Fruit fly (Drosophila melanogaster): ENCODE measurements around the gene Ance.

Gene Ance

DNA sequence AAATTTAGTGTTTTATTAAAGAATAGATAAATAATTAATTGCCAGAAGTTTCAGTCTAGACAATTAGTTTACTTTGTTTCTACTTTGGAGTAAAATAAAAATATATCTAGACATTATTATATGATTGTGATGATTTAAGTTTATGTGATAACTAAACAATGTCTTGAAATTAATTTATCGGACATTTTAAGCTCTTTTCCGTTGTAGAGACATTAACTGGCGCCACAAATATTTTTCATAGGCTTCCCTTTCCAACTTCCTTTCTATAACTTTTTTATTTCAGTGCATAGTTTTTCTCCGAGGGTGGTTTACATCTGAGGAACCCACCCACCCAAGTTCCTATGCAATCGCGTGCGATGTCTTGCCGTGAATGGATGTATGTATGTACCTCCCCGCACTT is 28.7 kb upstream of the Ance start (continued):
- no peak for TF ChIP-seq CG9817 (tag; optimal IDR thresholded peaks at IDR 0.05)
- peak; percentile 50 for TF ChIP-seq grau (tag; optimal IDR thresholded peaks at IDR 0.05)
- TF ChIP-seq CG9215 (GFP tag; IDR thresholded peaks at IDR 0.05): no peak
- TF ChIP-seq CG18619 (GFP tag; optimal IDR thresholded peaks at IDR 0.05): peak; percentile 20
- TF ChIP-seq CG3407 (GFP tag; optimal IDR thresholded peaks at IDR 0.05): peak; percentile 24
- TF ChIP-seq gcm (GFP tag; optimal IDR thresholded peaks at IDR 0.05): peak; percentile 25
- peak; percentile 34 for TF ChIP-seq bcd (GFP tag; optimal IDR thresholded peaks at IDR 0.05)
- TF ChIP-seq CG9437 (GFP tag; optimal IDR thresholded peaks at IDR 0.05): peak; percentile 19
- peak; percentile 13 for TF ChIP-seq kay (GFP tag; optimal IDR thresholded peaks at IDR 0.05)
- TF ChIP-seq CG13424 (tag; optimal IDR thresholded peaks at IDR 0.05): peak; percentile 57
- TF ChIP-seq nmo (GFP tag; optimal IDR thresholded peaks at IDR 0.05): peak; percentile 64
- TF ChIP-seq slou (GFP tag; optimal IDR thresholded peaks at IDR 0.05): peak; percentile 14
- no peak for TF ChIP-seq pan (optimal IDR thresholded peaks at IDR 0.05)
- no peak for TF ChIP-seq pan (GFP tag; optimal IDR thresholded peaks at IDR 0.05 in 1 of 2, IDR thresholded peaks at IDR 0.05 in 1 of 2)
- TF ChIP-seq zf30C (GFP tag; optimal IDR thresholded peaks at IDR 0.05): peak; percentile 39
- TF ChIP-seq CG12391 (tag; optimal IDR thresholded peaks at IDR 0.05): peak; percentile 50
- TF ChIP-seq CG10979 (tag; optimal IDR thresholded peaks at IDR 0.05): peak; percentile 57
- peak; percentile 25 for TF ChIP-seq CG17359 (tag; optimal IDR thresholded peaks at IDR 0.05)
- peak; percentile 84 for TF ChIP-seq sens (GFP tag)
- peak; percentile 70 for TF ChIP-seq pros (GFP tag; optimal IDR thresholded peaks at IDR 0.05)
- TF ChIP-seq CG15601 (tag; optimal IDR thresholded peaks at IDR 0.05): peak; percentile 36
- TF ChIP-seq lola (GFP tag; optimal IDR thresholded peaks at IDR 0.05): peak in 1 of 3 experiments; percentile 75
- no peak for TF ChIP-seq sens-2 (GFP tag; IDR thresholded peaks at IDR 0.05)
- peak; percentile 29 for TF ChIP-seq nerfin-1 (tag; optimal IDR thresholded peaks at IDR 0.05)
- TF ChIP-seq tx (GFP tag; optimal IDR thresholded peaks at IDR 0.05): no peak
- TF ChIP-seq CG4820 (GFP tag; optimal IDR thresholded peaks at IDR 0.05): peak; percentile 26
- TF ChIP-seq PHDP (tag; optimal IDR thresholded peaks at IDR 0.05): peak; percentile 37
- peak; percentile 20 for TF ChIP-seq CG10267 (tag; optimal IDR thresholded peaks at IDR 0.05)
- TF ChIP-seq CG4424 (GFP tag; optimal IDR thresholded peaks at IDR 0.05): peak; percentile 33
- TF ChIP-seq sc (optimal IDR thresholded peaks at IDR 0.05): no peak
- peak; percentile 35 for TF ChIP-seq sc (GFP tag; optimal IDR thresholded peaks at IDR 0.05)
- no peak for TF ChIP-seq CG7963 (GFP tag; IDR thresholded peaks at IDR 0.05; ENCODE audit: partially characterized antibody)
- no peak for TF ChIP-seq CG14965 (GFP tag; optimal IDR thresholded peaks at IDR 0.05; ENCODE audit: borderline replicate concordance)
- TF ChIP-seq CG2875 (GFP tag; optimal IDR thresholded peaks at IDR 0.05): peak; percentile 11
- TF ChIP-seq CG2678 (tag; optimal IDR thresholded peaks at IDR 0.05): peak; percentile 56
- TF ChIP-seq ERR (GFP tag; optimal IDR thresholded peaks at IDR 0.05): no peak
- peak; percentile 47 for TF ChIP-seq CG8924 (tag; optimal IDR thresholded peaks at IDR 0.05)
- TF ChIP-seq CG33557 (GFP tag; optimal IDR thresholded peaks at IDR 0.05): peak; percentile 37
- TF ChIP-seq dmrt11E (tag; optimal IDR thresholded peaks at IDR 0.05): peak; percentile 64
- peak; percentile 36 for TF ChIP-seq CG6254 (GFP tag; optimal IDR thresholded peaks at IDR 0.05)
- 0 out of 3 replicates have a peak, but pooled peaks have one; percentile 30 for TF ChIP-seq zfh1 (GFP tag; IDR thresholded peaks at IDR 0.05)
- TF ChIP-seq CG7556 (GFP tag; optimal IDR thresholded peaks at IDR 0.05): peak; percentile 67
- no peak for TF ChIP-seq CG3281 (GFP tag; optimal IDR thresholded peaks at IDR 0.05)
- TF ChIP-seq dmrt99B (tag; optimal IDR thresholded peaks at IDR 0.05): peak; percentile 63
- TF ChIP-seq CG12659 (GFP tag; optimal IDR thresholded peaks at IDR 0.05): peak; percentile 16
- peak; percentile 57 for TF ChIP-seq Ssrp (tag; optimal IDR thresholded peaks at IDR 0.05)
- peak; percentile 73 for TF ChIP-seq CG11504 (tag; optimal IDR thresholded peaks at IDR 0.05)
- TF ChIP-seq Eip74EF (GFP tag; optimal IDR thresholded peaks at IDR 0.05): peak in 1 of 2 experiments; percentile 15
- TF ChIP-seq sqz (GFP tag; optimal IDR thresholded peaks at IDR 0.05): peak; percentile 27

Data from whole organism, embryonic.